Fruit fly (Drosophila melanogaster) whole organism, adult: ENCODE measurements around the gene Dmtn.

Experiments used
- CG1620 ChIP-seq: fragments of 200-800 bp; sonication (Bioruptor generic); optimal IDR thresholded peaks from 2 replicates; lab custom pipeline; 2016; ENCODE audit warnings: missing biosample characterization, missing genetic modification characterization
- CG33017 ChIP-seq: fragments of 200-800 bp; sonication (Bioruptor generic); optimal IDR thresholded peaks from 2 replicates; lab custom pipeline; 2018; ENCODE audit warnings: missing biosample characterization, mild to moderate bottlenecking, missing genetic modification characterization, moderate library complexity
- Crg-1 ChIP-seq: fragments of 200-800 bp; sonication (Bioruptor generic); optimal IDR thresholded peaks from 2 replicates; lab custom pipeline; 2016; ENCODE audit warnings: missing biosample characterization, missing genetic modification characterization
- Hr96 ChIP-seq: fragments of 200-800 bp; sonication (Bioruptor generic); optimal IDR thresholded peaks from 2 replicates; lab custom pipeline; 2016; ENCODE audit warnings: missing biosample characterization, missing genetic modification characterization
- cic ChIP-seq: fragments of 200-800 bp; sonication (Bioruptor generic); optimal IDR thresholded peaks from 2 replicates; lab custom pipeline; 2017; ENCODE audit warnings: missing biosample characterization, mild to moderate bottlenecking, missing genetic modification characterization, moderate library complexity
- kay ChIP-seq: fragments of 200-800 bp; sonication (Bioruptor generic); peaks from one replicate; lab custom pipeline; 2016; ENCODE audit warnings: missing biosample characterization, missing genetic modification characterization, borderline replicate concordance
- ovo ChIP-seq: fragments of 200-800 bp; sonication (Bioruptor generic); optimal IDR thresholded peaks from 2 replicates; lab custom pipeline; 2016; ENCODE audit warnings: missing biosample characterization, missing genetic modification characterization

dm6 chr3R:6373512-6374306 is 32.0 kb downstream of the Dmtn start:
- TF ChIP-seq CG1620 (GFP tag; lab: Kevin White, UChicago): peak; percentile 42
- no peak for TF ChIP-seq kay
- peak; percentile 26 for TF ChIP-seq cic (GFP tag; lab: Kevin White, UChicago)
- TF ChIP-seq ovo: peak; percentile 6
- TF ChIP-seq CG33017: peak; percentile 64
- peak; percentile 42 for TF ChIP-seq Crg-1 (GFP tag; lab: Kevin White, UChicago)
- peak; percentile 9 for TF ChIP-seq Hr96 (GFP tag; lab: Kevin White, UChicago)
